Worm (Caenorhabditis elegans) whole organism, late embryonic: ENCODE measurements around the gene C45G9.11.
"Not testable (repeated sequence)": the region's sequence is repeated elsewhere in the genome, so short reads cannot be mapped to it uniquely, and the experiment has no call there.

Experiments used
- C38D4.7 ChIP-seq: fragments of 200-800 bp; sonication (Bioruptor generic); optimal IDR thresholded peaks from 2 replicates; lab custom pipeline; 2018; ENCODE audit warnings: mild to moderate bottlenecking, missing genetic modification characterization, moderate library complexity, missing compliant biosample characterization
- F13H6.1 ChIP-seq: sonication (generic microtip); optimal IDR thresholded peaks from 2 replicates; lab custom pipeline; 2016; ENCODE audit warnings: missing genetic modification characterization, missing compliant biosample characterization
- K09A11.1 ChIP-seq: sonication (generic microtip); optimal IDR thresholded peaks from 2 replicates; lab custom pipeline; 2017; ENCODE audit warnings: antibody characterized with exemption, mild to moderate bottlenecking, missing genetic modification characterization, missing compliant biosample characterization; ENCODE audit not compliant: insufficient read depth
- T23F11.4 ChIP-seq: fragments of 200-800 bp; sonication (Bioruptor generic); optimal IDR thresholded peaks from 2 replicates; lab custom pipeline; 2018; ENCODE audit warnings: mild to moderate bottlenecking, missing genetic modification characterization, missing compliant biosample characterization
- ahr-1 ChIP-seq: sonication (generic microtip); optimal IDR thresholded peaks from 2 replicates; lab custom pipeline; 2016; ENCODE audit warnings: missing genetic modification characterization, missing compliant biosample characterization
- ama-1 ChIP-seq: fragments of 150-350 bp; optimal IDR thresholded peaks from 2 replicates; lab custom pipeline; 2014
- ceh-19 ChIP-seq: fragments of 200-800 bp; sonication (Bioruptor generic); optimal IDR thresholded peaks from 2 replicates; lab custom pipeline; 2018; ENCODE audit warnings: mild to moderate bottlenecking, missing genetic modification characterization, missing compliant biosample characterization
- ceh-2 ChIP-seq: sonication (generic microtip); optimal IDR thresholded peaks from 2 replicates; lab custom pipeline; 2016; ENCODE audit warnings: missing genotype, missing genetic modification characterization, missing compliant biosample characterization
- ceh-30 ChIP-seq: fragments of 150-350 bp; optimal IDR thresholded peaks from 2 replicates; lab custom pipeline; 2014; ENCODE audit warnings: missing biosample characterization, missing genetic modification characterization
- ceh-34 ChIP-seq: sonication (generic microtip); optimal IDR thresholded peaks from 2 replicates; lab custom pipeline; 2016; ENCODE audit warnings: mild to moderate bottlenecking, missing genetic modification characterization, missing compliant biosample characterization
- ceh-45 ChIP-seq: fragments of 200-800 bp; sonication (Bioruptor generic); IDR thresholded peaks from 2 replicates; pipeline ENCODE4 v1.3.6; 2022; ENCODE audit warnings: missing genetic modification reagents, missing genetic modification characterization, missing compliant biosample characterization
- che-1 ChIP-seq: sonication (generic microtip); optimal IDR thresholded peaks from 2 replicates; lab custom pipeline; 2016; ENCODE audit warnings: mild to moderate bottlenecking, missing genetic modification characterization, missing compliant biosample characterization
- dmd-4 ChIP-seq: sonication (generic microtip); optimal IDR thresholded peaks from 2 replicates; lab custom pipeline; 2016; ENCODE audit warnings: borderline replicate concordance, missing genetic modification characterization, missing compliant biosample characterization
- dve-1 ChIP-seq: sonication (generic microtip); optimal IDR thresholded peaks from 2 replicates; lab custom pipeline; 2017; ENCODE audit warnings: antibody characterized with exemption, mild to moderate bottlenecking, missing genetic modification characterization, missing compliant biosample characterization
- ets-4 ChIP-seq: sonication (generic microtip); optimal IDR thresholded peaks from 2 replicates; lab custom pipeline; 2016; ENCODE audit warnings: missing genetic modification characterization, missing compliant biosample characterization
- eyg-1 ChIP-seq: sonication (generic microtip); optimal IDR thresholded peaks from 2 replicates; lab custom pipeline; 2016; ENCODE audit warnings: missing genotype, missing genetic modification characterization, missing compliant biosample characterization
- fkh-10 ChIP-seq: fragments of 150-350 bp; optimal IDR thresholded peaks from 2 replicates; lab custom pipeline; 2014; ENCODE audit warnings: missing biosample characterization, missing genetic modification reagents, missing genetic modification characterization
- hlh-13 ChIP-seq: fragments of 200-800 bp; sonication (Bioruptor generic); optimal IDR thresholded peaks from 2 replicates; lab custom pipeline; 2018; ENCODE audit warnings: mild to moderate bottlenecking, missing genetic modification characterization, missing compliant biosample characterization
- hlh-15 ChIP-seq: sonication (generic microtip); optimal IDR thresholded peaks from 2 replicates; lab custom pipeline; 2016; ENCODE audit warnings: missing genetic modification characterization, missing compliant biosample characterization
- hlh-30 ChIP-seq: sonication (generic microtip); optimal IDR thresholded peaks from 2 replicates; lab custom pipeline; 2017; ENCODE audit warnings: antibody characterized with exemption, missing genetic modification characterization, missing compliant biosample characterization; ENCODE audit not compliant: insufficient read depth
- hlh-6 ChIP-seq: sonication (generic microtip); optimal IDR thresholded peaks from 2 replicates; lab custom pipeline; 2016; ENCODE audit warnings: missing genotype, missing genetic modification characterization, missing compliant biosample characterization
- lin-11 ChIP-seq: fragments of 200-800 bp; sonication (Bioruptor generic); optimal IDR thresholded peaks from 2 replicates; lab custom pipeline; 2018; ENCODE audit warnings: mild to moderate bottlenecking, missing genetic modification characterization, missing compliant biosample characterization
- madf-2 ChIP-seq: sonication (generic microtip); optimal IDR thresholded peaks from 2 replicates; lab custom pipeline; 2017; ENCODE audit warnings: missing genetic modification characterization, missing compliant biosample characterization
- nhr-232 ChIP-seq: sonication (generic microtip); optimal IDR thresholded peaks from 2 replicates; lab custom pipeline; 2016; ENCODE audit warnings: missing genetic modification characterization, missing compliant biosample characterization
- npax-4 ChIP-seq: sonication (generic microtip); optimal IDR thresholded peaks from 2 replicates; lab custom pipeline; 2016; ENCODE audit warnings: missing genetic modification characterization, missing compliant biosample characterization
- odd-2 ChIP-seq: sonication (generic microtip); optimal IDR thresholded peaks from 2 replicates; lab custom pipeline; 2017; ENCODE audit warnings: antibody characterized with exemption, mild to moderate bottlenecking, missing genetic modification characterization, missing compliant biosample characterization
- pag-3 ChIP-seq: sonication (generic microtip); optimal IDR thresholded peaks from 2 replicates; lab custom pipeline; 2016; ENCODE audit warnings: missing compliant biosample characterization, missing genetic modification characterization, borderline replicate concordance
- pat-9 ChIP-seq: fragments of 200-800 bp; sonication (Bioruptor generic); optimal IDR thresholded peaks from 2 replicates; lab custom pipeline; 2018; ENCODE audit warnings: mild to moderate bottlenecking, missing genetic modification characterization, moderate library complexity, missing compliant biosample characterization
- pqm-1 ChIP-seq: sonication (generic microtip); optimal IDR thresholded peaks from 2 replicates; lab custom pipeline; 2016; ENCODE audit warnings: missing genetic modification characterization, missing compliant biosample characterization
- pros-1 ChIP-seq: fragments of 150-350 bp; optimal IDR thresholded peaks from 2 replicates; lab custom pipeline; 2014; ENCODE audit warnings: missing biosample characterization, missing genetic modification reagents, missing genetic modification characterization
- rnt-1 ChIP-seq: sonication (generic microtip); optimal IDR thresholded peaks from 2 replicates; lab custom pipeline; 2016; ENCODE audit warnings: missing genetic modification characterization, missing compliant biosample characterization
- sdc-2 ChIP-seq: sonication (generic microtip); optimal IDR thresholded peaks from 2 replicates; lab custom pipeline; 2016; ENCODE audit warnings: missing genotype, missing genetic modification characterization, missing compliant biosample characterization
- syd-9 ChIP-seq: sonication (generic microtip); optimal IDR thresholded peaks from 2 replicates; lab custom pipeline; 2016; ENCODE audit warnings: mild to moderate bottlenecking, missing genetic modification characterization, moderate library complexity, missing compliant biosample characterization
- unc-3 ChIP-seq, 2 experiments: fragments of 200-800 bp in 1 of 2; sonication (Bioruptor generic) in 1 of 2; sonication (generic microtip) in 1 of 2; conservative IDR thresholded peaks in 1 of 2; optimal IDR thresholded peaks in 1 of 2; 2 replicates each; pipeline versions ENCODE4 v1.3.6 to Lab custom; 2016 to 2022; ENCODE audit warnings: missing compliant biosample characterization in 2 of 2, missing genetic modification characterization in 2 of 2, missing genetic modification reagents in 1 of 2
- unc-55 ChIP-seq: sonication (generic microtip); optimal IDR thresholded peaks from 2 replicates; lab custom pipeline; 2017; ENCODE audit warnings: missing biosample characterization, missing genetic modification reagents, missing genetic modification characterization

The C45G9.11 gene

DNA sequence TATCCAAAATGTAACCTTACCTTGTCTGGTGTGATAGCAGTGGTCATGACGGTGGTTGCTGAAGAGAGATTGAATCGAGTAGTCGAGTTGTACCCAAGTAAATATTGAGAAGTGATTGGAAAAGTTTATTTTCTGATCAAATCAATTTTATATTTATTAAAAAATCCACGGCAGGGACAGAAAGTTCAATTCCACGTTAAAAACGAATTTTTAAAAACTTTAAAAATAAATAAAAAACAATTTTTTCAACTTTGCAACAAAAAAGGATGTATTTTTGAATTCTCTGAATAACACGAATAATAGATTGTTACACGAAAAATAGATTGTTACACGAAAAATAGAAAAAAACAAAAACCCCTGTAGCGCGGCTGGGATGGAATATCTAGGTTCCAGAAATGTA lies 12.8 kb downstream of the C45G9.11 start, which contains the start of gene C45G9.9:
Gene C45G9.9, minus strand, starts transcription at position 101 of the 400 bp plus-strand sequence.
- not testable (repeated sequence) for TF ChIP-seq ceh-30, sdc-2, pag-3 (tag; lab: Kevin White, UChicago)

DNA sequence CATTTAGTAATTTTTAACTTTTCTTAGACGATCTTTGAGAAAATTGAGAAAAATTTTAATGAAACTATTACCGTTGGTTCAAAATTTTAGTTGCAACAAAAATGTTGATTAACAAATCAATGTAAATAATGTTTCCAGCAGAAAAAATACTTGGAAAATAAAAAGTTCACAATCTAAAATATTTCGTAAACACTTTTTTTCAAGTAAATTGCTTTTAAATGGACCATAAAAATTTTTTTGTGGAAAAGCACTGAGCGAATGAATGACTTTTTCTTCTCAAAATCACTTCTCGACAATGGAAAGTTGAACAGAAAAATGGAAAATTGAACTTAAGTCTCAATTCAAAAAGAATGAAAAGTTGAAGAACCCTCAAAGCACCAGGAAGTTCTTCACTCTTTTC lies 15.0 kb downstream of the C45G9.11 start, which contains the start of gene C45G9.8:
Gene C45G9.8, minus strand, starts transcription at position 101 of the 400 bp plus-strand sequence.
- TF ChIP-seq ceh-30 (tag; lab: Kevin White, UChicago) (no peak), madf-2 (tag; lab: Kevin White, UChicago) (no peak), ceh-2 (tag; lab: Kevin White, UChicago) (no peak), dmd-4 (tag; lab: Kevin White, UChicago) (no peak), C38D4.7 (GFP tag; lab: Kevin White, UChicago) (no peak), K09A11.1 (tag; lab: Kevin White, UChicago) (no peak), pat-9 (tag; lab: Kevin White, UChicago) (no peak), syd-9 (tag; lab: Kevin White, UChicago) (no peak), hlh-6 (tag; lab: Kevin White, UChicago) (no peak), ama-1 (lab: Kevin White, UChicago) (no peak), unc-3 (GFP tag; conservative IDR thresholded peaks at IDR 0.05; lab: Robert Waterston, UW) (no peak), unc-3 (tag; optimal IDR thresholded peaks at IDR 0.05; lab: Kevin White, UChicago) (no peak), eyg-1 (tag; lab: Kevin White, UChicago) (no peak), dve-1 (tag; lab: Kevin White, UChicago) (no peak), ets-4 (tag; lab: Kevin White, UChicago) (no peak), T23F11.4 (GFP tag; lab: Kevin White, UChicago) (no peak), ceh-34 (no peak), fkh-10 (GFP tag; lab: Kevin White, UChicago) (no peak), npax-4 (no peak), hlh-15 (tag; lab: Kevin White, UChicago) (no peak), che-1 (tag; lab: Kevin White, UChicago) (no peak)

DNA sequence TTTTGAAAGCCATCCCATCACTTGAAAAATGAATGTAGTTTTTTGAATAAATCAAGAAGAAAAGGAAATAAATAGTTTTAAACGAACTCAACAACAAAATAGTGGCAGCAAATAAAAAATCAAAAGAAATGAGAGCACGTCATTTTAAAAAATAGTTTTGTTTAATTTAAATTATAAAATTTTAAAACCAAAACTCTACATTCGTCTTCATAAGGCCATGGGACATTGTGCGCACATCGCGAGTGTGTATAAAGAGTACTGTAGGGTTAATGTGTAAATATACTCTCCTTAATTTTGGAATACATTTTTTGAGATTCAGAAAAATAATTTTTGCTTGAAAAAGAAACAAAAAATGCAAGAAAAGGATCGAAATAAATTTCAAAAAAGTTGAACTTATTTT lies 16.6 kb downstream of the C45G9.11 start, which contains the start of gene C45G9.15:
Gene C45G9.15, minus strand, starts transcription at position 101 of the 400 bp plus-strand sequence.
- TF ChIP-seq nhr-232 (tag; lab: Kevin White, UChicago), result no peak
- no peak for TF ChIP-seq ceh-19
- no peak for TF ChIP-seq hlh-30 (tag; lab: Kevin White, UChicago)
- TF ChIP-seq K09A11.1 (tag; lab: Kevin White, UChicago), result no peak
- no peak for TF ChIP-seq F13H6.1 (tag; lab: Kevin White, UChicago)
- TF ChIP-seq unc-3 (GFP tag; conservative IDR thresholded peaks at IDR 0.05; lab: Robert Waterston, UW), result no peak
- no peak for TF ChIP-seq unc-3 (tag; optimal IDR thresholded peaks at IDR 0.05; lab: Kevin White, UChicago)
- TF ChIP-seq ceh-30 (tag; lab: Kevin White, UChicago), result no peak
- TF ChIP-seq odd-2 (tag; lab: Kevin White, UChicago), result no peak
- TF ChIP-seq pqm-1 (tag; lab: Kevin White, UChicago), result no peak
- TF ChIP-seq lin-11, result no peak
- TF ChIP-seq unc-55 (GFP tag; lab: Kevin White, UChicago), result no peak
- no peak for TF ChIP-seq ceh-45 (GFP tag; lab: Robert Waterston, UW)
- TF ChIP-seq pros-1, result no peak
- TF ChIP-seq eyg-1 (tag; lab: Kevin White, UChicago), result no peak
- no peak for TF ChIP-seq rnt-1
- TF ChIP-seq T23F11.4 (GFP tag; lab: Kevin White, UChicago), result no peak
- TF ChIP-seq che-1 (tag; lab: Kevin White, UChicago), result no peak
- TF ChIP-seq hlh-13, result no peak
- no peak for TF ChIP-seq pat-9 (tag; lab: Kevin White, UChicago)
- TF ChIP-seq ahr-1 (tag; lab: Kevin White, UChicago), result no peak
- TF ChIP-seq, all 69 proteins: peak for 0
